Worm (Caenorhabditis elegans) whole organism, mixed stage, embryonic: ENCODE data around the gene fog-2.

Experiments used
- ces-1 ChIP-seq: fragments of 150-350 bp; optimal IDR thresholded peaks from 2 replicates; lab custom pipeline; 2014; ENCODE audit warnings: missing biosample characterization, missing genetic modification reagents, missing genetic modification characterization
- hlh-1 ChIP-seq: fragments of 150-350 bp; optimal IDR thresholded peaks from 2 replicates; lab custom pipeline; 2014; ENCODE audit warnings: missing biosample characterization, missing genetic modification reagents, missing genetic modification characterization
- lin-13 ChIP-seq: fragments of 150-350 bp; optimal IDR thresholded peaks from 2 replicates; lab custom pipeline; 2014; ENCODE audit warnings: missing biosample characterization, missing genetic modification characterization
- mab-5 ChIP-seq: fragments of 150-350 bp; optimal IDR thresholded peaks from 2 replicates; lab custom pipeline; 2014; ENCODE audit warnings: missing biosample characterization, missing genetic modification characterization
- nhr-2 ChIP-seq: fragments of 150-350 bp; optimal IDR thresholded peaks from 2 replicates; lab custom pipeline; 2014; ENCODE audit warnings: missing biosample characterization, missing genetic modification characterization
- nhr-28 ChIP-seq: fragments of 150-350 bp; optimal IDR thresholded peaks from 2 replicates; lab custom pipeline; 2014; ENCODE audit warnings: missing biosample characterization, missing genetic modification characterization
- nhr-76 ChIP-seq: sonication (generic microtip); optimal IDR thresholded peaks from 2 replicates; lab custom pipeline; 2017; ENCODE audit warnings: missing biosample characterization, missing genetic modification characterization
- pha-4 ChIP-seq: fragments of 150-350 bp; optimal IDR thresholded peaks from 2 replicates; lab custom pipeline; 2018; ENCODE audit warnings: missing biosample characterization, missing genetic modification reagents, missing genetic modification characterization
- snpc-4 ChIP-seq: fragments of 150-350 bp; optimal IDR thresholded peaks from 2 replicates; lab custom pipeline; 2014; ENCODE audit warnings: missing biosample characterization, missing genetic modification characterization
- tbx-8 ChIP-seq: fragments of 200-800 bp; sonication (Bioruptor generic); optimal IDR thresholded peaks from 2 replicates; lab custom pipeline; 2018; ENCODE audit warnings: mild to moderate bottlenecking, missing genetic modification characterization, moderate library complexity, missing compliant biosample characterization
- unc-120 ChIP-seq: sonication (generic microtip); optimal IDR thresholded peaks from 2 replicates; lab custom pipeline; 2017; ENCODE audit warnings: missing genetic modification characterization, missing compliant biosample characterization; ENCODE audit not compliant: poor library complexity, severe bottlenecking
- unc-62 ChIP-seq: fragments of 150-350 bp; optimal IDR thresholded peaks from 2 replicates; lab custom pipeline; 2014; ENCODE audit warnings: missing biosample characterization, missing genetic modification reagents, missing genetic modification characterization

- no peak for TF ChIP-seq unc-120
- TF ChIP-seq tbx-8 (GFP tag; lab: Kevin White, UChicago), result no peak
- TF ChIP-seq nhr-28 (tag; lab: Kevin White, UChicago), result no peak
- no peak for TF ChIP-seq pha-4
- TF ChIP-seq unc-62 (GFP tag; lab: Kevin White, UChicago), result no peak
- no peak for TF ChIP-seq hlh-1 (tag; lab: Kevin White, UChicago)
- TF ChIP-seq ces-1 (GFP tag; lab: Kevin White, UChicago), result no peak
- TF ChIP-seq snpc-4 (tag; lab: Kevin White, UChicago), result no peak
- TF ChIP-seq nhr-76 (tag; lab: Kevin White, UChicago), result no peak
- no peak for TF ChIP-seq lin-13
- TF ChIP-seq nhr-2 (tag; lab: Kevin White, UChicago), result no peak
- TF ChIP-seq mab-5, result no peak
Measured at ce11 chrV:20158223-20158622, 40.8 kb upstream of the fog-2 start, which contains the start of gene F19B2.6.
